Worm (Caenorhabditis elegans) whole organism, L4/young adult: ENCODE measurements around the gene H01M10.2.

Experiments used
- W03F9.2 ChIP-seq: fragments of 150-350 bp; optimal IDR thresholded peaks from 2 replicates; lab custom pipeline; 2014; ENCODE audit warnings: missing biosample characterization, missing genetic modification characterization
- him-1 ChIP-seq: sonication (generic microtip); optimal IDR thresholded peaks from 2 replicates; lab custom pipeline; 2016; ENCODE audit warnings: missing genotype, missing genetic modification reagents, missing genetic modification characterization, missing compliant biosample characterization

- TF ChIP-seq him-1 (tag; lab: Kevin White, UChicago): peak; percentile 62
- no peak for TF ChIP-seq W03F9.2 (tag; lab: Kevin White, UChicago)
Measured at ce11 chrX:2604358-2605016, 18.9 kb upstream of the H01M10.2 start.
